Worm (Caenorhabditis elegans): ENCODE measurements around the gene dnj-8.
A peak's percentile ranks its signal among the peaks of the same experiment; 100 is the strongest.

Gene dnj-8

DNA sequence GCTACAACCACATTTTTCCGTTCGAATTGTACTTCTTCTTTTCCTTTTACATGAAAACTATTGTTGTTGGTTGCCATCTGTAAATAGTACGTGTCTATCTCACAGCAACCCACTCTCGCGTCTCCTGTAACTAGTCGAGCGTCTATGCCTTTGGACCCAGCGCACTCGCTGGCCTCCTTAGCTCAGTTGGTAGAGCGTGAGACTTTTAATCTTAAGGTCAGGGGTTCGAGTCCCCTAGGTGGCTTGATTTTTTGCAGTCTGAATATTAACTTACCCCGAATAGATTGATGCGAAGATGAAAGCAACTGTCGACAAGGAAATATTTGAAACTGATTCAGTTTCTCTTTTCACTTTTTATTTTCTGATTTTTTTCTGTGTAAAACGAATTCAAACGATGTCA is 32.8 kb downstream of the dnj-8 start, which contains the start of gene mpz-3 (continued):
- TF ChIP-seq lin-1 (GFP tag; IDR thresholded peaks at IDR 0.05) (no peak; the same call in 1 of the 2 replicates), nhr-28 (tag; optimal IDR thresholded peaks at IDR 0.05) (peak; percentile 43), unc-130 (GFP tag; optimal IDR thresholded peaks at IDR 0.05) (peak; percentile 47), spr-1 (tag; optimal IDR thresholded peaks at IDR 0.05) (no peak), rbr-2 (tag; optimal IDR thresholded peaks at IDR 0.05) (peak; percentile 62), daf-12 (tag; optimal IDR thresholded peaks at IDR 0.05) (no peak), D1046.2 (GFP tag; IDR thresholded peaks at IDR 0.05) (no peak), ztf-7 (tag; optimal IDR thresholded peaks at IDR 0.05) (peak; percentile 34), nhr-25 (tag; optimal IDR thresholded peaks at IDR 0.05; ENCODE audit: borderline replicate concordance, insufficient read depth) (no peak), nhr-77 (tag; optimal IDR thresholded peaks at IDR 0.05) (peak; percentile 0), daf-19 (GFP tag; conservative IDR thresholded peaks at IDR 0.05) (0 out of 2 replicates have a peak, but pooled peaks have one; percentile 40), fos-1 (tag; optimal IDR thresholded peaks at IDR 0.05) (no peak), dpl-1 (GFP tag; optimal IDR thresholded peaks at IDR 0.05) (no peak), mdl-1 (tag; optimal IDR thresholded peaks at IDR 0.05) (peak in 1 of 2 experiments; percentile 32), nhr-42 (GFP tag; IDR thresholded peaks at IDR 0.05) (no peak; the same call in 1 of the 2 replicates), ceh-28 (tag; optimal IDR thresholded peaks at IDR 0.05) (no peak), pqm-1 (tag; optimal IDR thresholded peaks at IDR 0.05) (no peak), ZK546.5 (tag; optimal IDR thresholded peaks at IDR 0.05) (no peak), mxl-2 (GFP tag; conservative IDR thresholded peaks at IDR 0.05) (0 out of 2 replicates have a peak, but pooled peaks have one; percentile 24), lin-13 (GFP tag; optimal IDR thresholded peaks at IDR 0.05) (no peak), ctbp-1 (GFP tag; IDR thresholded peaks at IDR 0.05) (peak; percentile 55; the same call in 1 of the 2 replicates), F37D6.2 (tag; optimal IDR thresholded peaks at IDR 0.05) (no peak), mdt-29 (GFP tag; IDR thresholded peaks at IDR 0.05) (peak; percentile 30; the same call in 1 of the 2 replicates), snpc-1.2 (GFP tag; IDR thresholded peaks at IDR 0.05) (peak; percentile 49; the same call in 1 of the 2 replicates), lin-39 (tag; optimal IDR thresholded peaks at IDR 0.05) (no peak), dve-1 (tag; optimal IDR thresholded peaks at IDR 0.05; ENCODE audit: insufficient read depth) (no peak), lir-3 (tag; optimal IDR thresholded peaks at IDR 0.05) (no peak), tra-1 (GFP tag; IDR thresholded peaks at IDR 0.05) (0 out of 2 replicates have a peak, but pooled peaks have one; percentile 29), daf-8 (GFP tag; IDR thresholded peaks at IDR 0.05) (0 out of 2 replicates have a peak, but pooled peaks have one; percentile 37), arid-1 (GFP tag; conservative IDR thresholded peaks at IDR 0.05) (no peak), set-16 (GFP tag; IDR thresholded peaks at IDR 0.05) (no peak), gei-8 (GFP tag; optimal IDR thresholded peaks at IDR 0.05) (peak; percentile 15), ceh-44 (GFP tag; IDR thresholded peaks at IDR 0.05) (peak; percentile 70; the same call in 1 of the 2 replicates), nhr-11 (tag; optimal IDR thresholded peaks at IDR 0.05) (no peak), F44E2.7 (GFP tag; IDR thresholded peaks at IDR 0.05) (peak; percentile 52; the same call in 1 of the 2 replicates), hlh-30 (tag; optimal IDR thresholded peaks at IDR 0.05; ENCODE audit: insufficient read depth) (peak; percentile 26), F26F4.8 (GFP tag; conservative IDR thresholded peaks at IDR 0.05) (no peak), snpc-4 (tag; optimal IDR thresholded peaks at IDR 0.05) (no peak), saeg-2 (GFP tag; IDR thresholded peaks at IDR 0.05) (no peak), dmd-9 (GFP tag; IDR thresholded peaks at IDR 0.05) (no peak), ceh-20 (GFP tag; IDR thresholded peaks at IDR 0.05) (no peak; the same call in 1 of the 2 replicates), aly-2 (tag; optimal IDR thresholded peaks at IDR 0.05) (no peak), cey-2 (tag; optimal IDR thresholded peaks at IDR 0.05; ENCODE audit: borderline replicate concordance, insufficient read depth) (no peak), skn-1 (tag; optimal IDR thresholded peaks at IDR 0.05) (no peak), mep-1 (tag; optimal IDR thresholded peaks at IDR 0.05) (no peak), egl-43 (GFP tag; IDR thresholded peaks at IDR 0.05) (no peak), zip-11 (GFP tag; IDR thresholded peaks at IDR 0.05) (no peak), unc-62 (GFP tag; optimal IDR thresholded peaks at IDR 0.05 in 1 of 2) (no peak), unc-62 (tag; optimal IDR thresholded peaks at IDR 0.05) (no peak), Y75B8A.6 (GFP tag; IDR thresholded peaks at IDR 0.05) (no peak), nhr-111 (GFP tag; optimal IDR thresholded peaks at IDR 0.05) (no peak)
